Worm (Caenorhabditis elegans) whole organism, L4 larva: ENCODE measurements around the gene srt-23.

Experiments
- F26F4.8 ChIP-seq: fragments of 200-800 bp; sonication (Bioruptor generic); conservative IDR thresholded peaks from 2 replicates; pipeline ENCODE4 v1.3.6; 2022; ENCODE audit warnings: missing genetic modification characterization, missing compliant biosample characterization
- F49E8.2 ChIP-seq: sonication (generic microtip); optimal IDR thresholded peaks from 2 replicates; lab custom pipeline; 2016; ENCODE audit warnings: missing compliant biosample characterization, mild to moderate bottlenecking, missing genetic modification characterization, borderline replicate concordance
- Y48G9A.11 ChIP-seq: fragments of 200-800 bp; sonication (Bioruptor generic); IDR thresholded peaks from 2 replicates; pipeline ENCODE4 v1.3.6; 2022; ENCODE audit warnings: missing genetic modification reagents, missing genetic modification characterization, missing compliant biosample characterization
- ZK337.2 ChIP-seq: fragments of 200-800 bp; sonication (Bioruptor generic); IDR thresholded peaks from 2 replicates; pipeline ENCODE4 v1.3.6; 2022; ENCODE audit warnings: missing genetic modification reagents, missing genetic modification characterization, missing compliant biosample characterization
- aha-1 ChIP-seq: fragments of 150-350 bp; peaks from one replicate; lab custom pipeline; 2014; ENCODE audit warnings: missing biosample characterization, missing genetic modification characterization
- ama-1 ChIP-seq: fragments of 150-350 bp; optimal IDR thresholded peaks from 2 replicates; lab custom pipeline; 2014; ENCODE audit warnings: inconsistent platforms, mixed read lengths
- ceh-20 ChIP-seq: fragments of 200-800 bp; sonication (Bioruptor generic); IDR thresholded peaks from 2 replicates; pipeline ENCODE4 v1.3.6; 2022; ENCODE audit warnings: missing genetic modification reagents, missing genetic modification characterization, missing compliant biosample characterization
- ceh-28 ChIP-seq: fragments of 150-350 bp; optimal IDR thresholded peaks from 2 replicates; lab custom pipeline; 2014; ENCODE audit warnings: missing biosample characterization, missing genetic modification reagents, missing genetic modification characterization
- ceh-44 ChIP-seq: fragments of 200-800 bp; sonication (Bioruptor generic); IDR thresholded peaks from 2 replicates; pipeline ENCODE4 v1.3.6; 2022; ENCODE audit warnings: missing genetic modification reagents, missing genetic modification characterization, missing compliant biosample characterization
- ceh-82 ChIP-seq: sonication (generic microtip); optimal IDR thresholded peaks from 2 replicates; lab custom pipeline; 2017; ENCODE audit warnings: missing biosample characterization, missing genetic modification characterization
- daf-8 ChIP-seq: fragments of 200-800 bp; sonication (Bioruptor generic); IDR thresholded peaks from 2 replicates; pipeline ENCODE4 v1.3.6; 2022; ENCODE audit warnings: missing genetic modification characterization, missing compliant biosample characterization
- dve-1 ChIP-seq: sonication (generic microtip); optimal IDR thresholded peaks from 2 replicates; lab custom pipeline; 2017; ENCODE audit warnings: antibody characterized with exemption, mild to moderate bottlenecking, missing genetic modification characterization, missing compliant biosample characterization; ENCODE audit not compliant: insufficient read depth
- gei-8 ChIP-seq: fragments of 200-800 bp; sonication (Bioruptor generic); optimal IDR thresholded peaks from 2 replicates; lab custom pipeline; 2018; ENCODE audit warnings: mild to moderate bottlenecking, missing genetic modification characterization, missing compliant biosample characterization
- hif-1 ChIP-seq, 2 experiments: sonication (generic microtip); optimal IDR thresholded peaks; 2 replicates each; lab custom pipeline; 2016 to 2017; ENCODE audit warnings: missing compliant biosample characterization in 2 of 2, missing genetic modification characterization in 2 of 2, missing genetic modification reagents in 2 of 2, missing genotype in 2 of 2, mild to moderate bottlenecking in 1 of 2
- hlh-30 ChIP-seq: sonication (generic microtip); optimal IDR thresholded peaks from 2 replicates; lab custom pipeline; 2017; ENCODE audit warnings: antibody characterized with exemption, mild to moderate bottlenecking, missing genetic modification characterization, missing compliant biosample characterization; ENCODE audit not compliant: insufficient read depth
- hmg-1.1 ChIP-seq: fragments of 200-800 bp; sonication (Bioruptor generic); IDR thresholded peaks from 2 replicates; pipeline ENCODE4 v1.3.6; 2022; ENCODE audit warnings: missing genetic modification reagents, missing genetic modification characterization, missing compliant biosample characterization
- lin-13 ChIP-seq: fragments of 150-350 bp; optimal IDR thresholded peaks from 2 replicates; lab custom pipeline; 2014; ENCODE audit warnings: missing biosample characterization, missing genetic modification reagents, missing genetic modification characterization
- mes-2 ChIP-seq: sonication (generic microtip); optimal IDR thresholded peaks from 2 replicates; lab custom pipeline; 2016; ENCODE audit warnings: missing genotype, mild to moderate bottlenecking, missing genetic modification characterization, missing compliant biosample characterization; ENCODE audit not compliant: poor library complexity, severe bottlenecking
- nhr-10 ChIP-seq: fragments of 150-350 bp; optimal IDR thresholded peaks from 2 replicates; lab custom pipeline; 2014; ENCODE audit warnings: missing biosample characterization, missing genetic modification characterization
- nhr-102 ChIP-seq: sonication (generic microtip); optimal IDR thresholded peaks from 2 replicates; lab custom pipeline; 2016; ENCODE audit warnings: mild to moderate bottlenecking, missing genetic modification characterization, moderate library complexity, missing compliant biosample characterization
- nhr-25 ChIP-seq: sonication (generic microtip); optimal IDR thresholded peaks from 2 replicates; lab custom pipeline; 2017; ENCODE audit warnings: missing genetic modification characterization, mild to moderate bottlenecking, missing compliant biosample characterization, antibody characterized with exemption, moderate library complexity, borderline replicate concordance; ENCODE audit not compliant: insufficient read depth
- nhr-28 ChIP-seq: fragments of 150-350 bp; optimal IDR thresholded peaks from 2 replicates; lab custom pipeline; 2014; ENCODE audit warnings: missing biosample characterization, missing genetic modification characterization
- nhr-41 ChIP-seq: fragments of 200-800 bp; sonication (Bioruptor generic); IDR thresholded peaks from 2 replicates; pipeline ENCODE4 v1.3.6; 2022; ENCODE audit warnings: missing genetic modification reagents, missing genetic modification characterization, missing compliant biosample characterization
- nhr-76 ChIP-seq: fragments of 150-350 bp; optimal IDR thresholded peaks from 2 replicates; lab custom pipeline; 2014; ENCODE audit warnings: missing biosample characterization, missing genetic modification characterization
- nhr-77 ChIP-seq: fragments of 150-350 bp; optimal IDR thresholded peaks from 2 replicates; lab custom pipeline; 2014; ENCODE audit warnings: missing biosample characterization, missing genetic modification characterization
- pqm-1 ChIP-seq: sonication (generic microtip); optimal IDR thresholded peaks from 2 replicates; lab custom pipeline; 2017; ENCODE audit warnings: missing biosample characterization, missing genetic modification characterization
- set-16 ChIP-seq: fragments of 200-800 bp; sonication (Bioruptor generic); IDR thresholded peaks from 2 replicates; pipeline ENCODE4 v1.3.6; 2022; ENCODE audit warnings: missing genetic modification reagents, missing genetic modification characterization, missing compliant biosample characterization
- tra-1 ChIP-seq: fragments of 200-800 bp; sonication (Bioruptor generic); IDR thresholded peaks from 2 replicates; pipeline ENCODE4 v1.3.6; 2022; ENCODE audit warnings: missing genetic modification reagents, missing genetic modification characterization, missing compliant biosample characterization
- unc-130 ChIP-seq: sonication (generic microtip); optimal IDR thresholded peaks from 2 replicates; lab custom pipeline; 2016; ENCODE audit warnings: missing genetic modification reagents, missing genetic modification characterization, missing compliant biosample characterization
- unc-62 ChIP-seq, 3 experiments: fragments of 150-350 bp in 1 of 3; sonication (generic microtip); optimal IDR thresholded peaks in 2 of 3; peaks in 1 of 3; 1 replicate in 1 of 3; 2 replicates in 2 of 3; lab custom pipeline; 2014 to 2017; ENCODE audit warnings: missing biosample characterization in 3 of 3, missing genetic modification characterization in 3 of 3, missing genetic modification reagents in 3 of 3, missing genotype in 1 of 3
- vab-7 ChIP-seq: fragments of 200-800 bp; sonication (Bioruptor generic); IDR thresholded peaks from 2 replicates; pipeline ENCODE4 v1.3.6; 2022; ENCODE audit warnings: missing genetic modification reagents, missing genetic modification characterization, missing compliant biosample characterization
- zfp-3 ChIP-seq: fragments of 200-800 bp; sonication (Bioruptor generic); conservative IDR thresholded peaks from 2 replicates; pipeline ENCODE4 v1.3.6; 2022; ENCODE audit warnings: missing genetic modification reagents, missing genetic modification characterization, missing compliant biosample characterization
- zip-2 ChIP-seq: fragments of 150-350 bp; optimal IDR thresholded peaks from 2 replicates; lab custom pipeline; 2014; ENCODE audit warnings: missing biosample characterization, missing genetic modification characterization
- ztf-11 ChIP-seq: fragments of 150-350 bp; optimal IDR thresholded peaks from 2 replicates; lab custom pipeline; 2014; ENCODE audit warnings: missing biosample characterization, missing genetic modification characterization
- ztf-7 ChIP-seq: fragments of 150-350 bp; optimal IDR thresholded peaks from 2 replicates; lab custom pipeline; 2014; ENCODE audit warnings: missing biosample characterization, missing genetic modification characterization

The srt-23 gene

DNA sequence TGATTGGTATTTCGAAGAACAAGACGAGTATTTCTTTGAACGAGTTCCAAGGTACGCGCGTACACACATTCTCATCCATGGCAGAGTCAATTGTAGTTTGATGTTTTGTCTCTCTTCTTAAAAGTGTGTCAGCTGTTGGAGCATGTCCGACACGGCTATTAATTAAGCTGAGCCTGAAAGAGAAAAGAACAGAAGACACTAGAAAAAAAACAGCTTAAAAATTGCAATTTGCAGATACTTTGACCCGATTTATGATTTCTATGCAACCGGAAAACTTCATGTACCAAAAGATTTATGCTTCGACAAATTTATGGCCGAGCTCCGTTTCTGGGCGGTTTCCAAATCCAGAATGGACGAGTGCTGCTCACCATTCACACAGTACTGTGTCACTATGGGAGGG, 7.0 kb upstream of the srt-23 start:
- TF ChIP-seq ztf-7 (tag; lab: Kevin White, UChicago) (no peak), aha-1 (tag; lab: Kevin White, UChicago) (peak; percentile 61), unc-62 (GFP tag; optimal IDR thresholded peaks at IDR 0.05 in 1 of 2; lab: Kevin White, UChicago) (peak in 1 of 2 experiments; percentile 85), unc-62 (tag; optimal IDR thresholded peaks at IDR 0.05; lab: Kevin White, UChicago) (no peak), hif-1 (tag; optimal IDR thresholded peaks at IDR 0.05; lab: Kevin White, UChicago) (no peak), mes-2 (tag; lab: Kevin White, UChicago) (no peak), F49E8.2 (no peak)

DNA sequence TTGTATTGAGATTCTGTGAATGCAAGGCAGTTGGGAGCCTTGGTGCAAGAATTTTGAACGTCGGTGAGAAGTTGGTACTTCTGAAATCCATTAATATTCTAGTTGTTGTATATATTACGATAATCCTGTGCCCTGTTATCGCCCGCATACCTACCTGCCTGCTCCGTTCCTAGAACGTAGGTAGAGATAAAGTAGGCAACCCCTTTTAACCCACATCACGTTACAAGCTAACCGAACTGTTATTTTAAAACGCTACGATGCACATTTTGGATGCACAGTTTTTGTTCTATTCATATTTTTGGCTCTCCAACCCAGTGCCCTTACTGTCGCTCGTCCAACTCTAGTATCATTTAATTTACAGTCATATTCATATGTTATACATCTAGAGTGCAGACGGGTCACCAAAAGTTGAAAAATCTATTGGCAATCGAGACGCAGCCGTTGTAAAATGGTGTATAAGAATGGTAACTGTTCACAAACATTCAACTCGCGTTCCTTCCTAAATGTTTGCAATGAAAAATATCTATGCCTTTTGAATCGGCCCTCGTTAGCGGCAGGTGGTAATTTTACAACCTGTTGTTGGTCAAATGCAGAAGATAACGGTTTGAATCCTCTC, 2.1 kb upstream of the srt-23 start:
- no peak for TF ChIP-seq F26F4.8 (GFP tag; lab: Robert Waterston, UW)
- no peak for TF ChIP-seq nhr-77 (tag; lab: Kevin White, UChicago)
- TF ChIP-seq nhr-102 (tag; lab: Kevin White, UChicago) = no peak
- no peak for TF ChIP-seq nhr-41 (GFP tag; lab: Robert Waterston, UW)
- TF ChIP-seq unc-130 (GFP tag; lab: Kevin White, UChicago) = no peak
- TF ChIP-seq aha-1 (tag; lab: Kevin White, UChicago) = peak; percentile 94
- no peak for TF ChIP-seq daf-8 (GFP tag; lab: Robert Waterston, UW)

ce11 chrIV:756956-757355, 435 bp downstream of the srt-23 start:
- TF ChIP-seq unc-62 (GFP tag; optimal IDR thresholded peaks at IDR 0.05 in 1 of 2; lab: Kevin White, UChicago) (peak in 1 of 2 experiments; percentile 94), unc-62 (tag; optimal IDR thresholded peaks at IDR 0.05; lab: Kevin White, UChicago) (no peak), ceh-44 (GFP tag; lab: Robert Waterston, UW) (no peak), aha-1 (tag; lab: Kevin White, UChicago) (peak; percentile 38)
- TF ChIP-seq, all 104 proteins: peak for 2

DNA sequence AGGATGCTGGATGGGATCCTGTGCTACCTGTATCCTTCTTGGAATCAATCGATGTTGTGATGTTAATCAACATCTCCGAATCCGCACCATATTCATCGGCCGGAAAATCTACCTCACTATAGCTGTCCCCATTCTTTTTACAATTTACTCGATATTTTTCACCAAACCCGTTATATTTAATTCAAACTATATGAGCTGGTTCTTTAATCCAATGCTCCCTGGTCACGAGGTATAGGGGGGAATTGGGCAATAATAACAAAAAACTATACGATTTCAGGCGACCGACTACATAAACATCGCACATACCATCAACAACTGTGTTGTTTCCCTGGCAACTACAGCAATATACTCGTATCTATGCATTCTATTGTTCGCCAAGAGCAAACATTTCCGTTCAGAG, 1.0 kb downstream of the srt-23 start:
- TF ChIP-seq aha-1 (tag; lab: Kevin White, UChicago) (peak; percentile 63), lin-13 (GFP tag; lab: Kevin White, UChicago) (no peak), pqm-1 (tag; lab: Kevin White, UChicago) (no peak), unc-62 (GFP tag; optimal IDR thresholded peaks at IDR 0.05 in 1 of 2; lab: Kevin White, UChicago) (peak in 1 of 2 experiments; percentile 47), unc-62 (tag; optimal IDR thresholded peaks at IDR 0.05; lab: Kevin White, UChicago) (no peak), nhr-76 (tag; lab: Kevin White, UChicago) (no peak)

ce11 chrIV:760267-760666, 3.7 kb downstream of the srt-23 start, which contains the start of gene gst-40:
TSS of gene gst-40 (plus strand) at chrIV:760502.
- TF ChIP-seq ceh-28 (no peak), mes-2 (tag; lab: Kevin White, UChicago) (no peak), ceh-82 (no peak), dve-1 (tag; lab: Kevin White, UChicago) (no peak), nhr-28 (tag; lab: Kevin White, UChicago) (no peak), hmg-1.1 (GFP tag; lab: Robert Waterston, UW) (0 out of 2 replicates have a peak, but pooled peaks have one; percentile 26), aha-1 (tag; lab: Kevin White, UChicago) (peak; percentile 63)
- TF ChIP-seq, all 104 proteins: peak for 2

ce11 chrIV:762016-762459, 5.5 kb downstream of the srt-23 start:
- TF ChIP-seq tra-1 (no peak), nhr-10 (tag; lab: Kevin White, UChicago) (peak; percentile 31), gei-8 (GFP tag; lab: Kevin White, UChicago) (no peak), ztf-11 (tag; lab: Kevin White, UChicago) (no peak), zfp-3 (GFP tag; lab: Robert Waterston, UW) (0 out of 2 replicates have a peak, but pooled peaks have one; percentile 68), nhr-77 (tag; lab: Kevin White, UChicago) (peak; percentile 40), aha-1 (tag; lab: Kevin White, UChicago) (peak; percentile 73), mes-2 (tag; lab: Kevin White, UChicago) (peak; percentile 6), nhr-25 (tag; lab: Kevin White, UChicago) (peak; percentile 32), zip-2 (tag; lab: Kevin White, UChicago) (no peak), ama-1 (peak; percentile 91), Y48G9A.11 (0 out of 2 replicates have a peak, but pooled peaks have one; percentile 12), unc-62 (GFP tag; optimal IDR thresholded peaks at IDR 0.05 in 1 of 2; lab: Kevin White, UChicago) (peak in 1 of 2 experiments; percentile 92), unc-62 (tag; optimal IDR thresholded peaks at IDR 0.05; lab: Kevin White, UChicago) (no peak), ceh-20 (GFP tag; lab: Robert Waterston, UW) (no peak), hlh-30 (tag; lab: Kevin White, UChicago) (no peak), ZK337.2 (no peak), set-16 (GFP tag; lab: Robert Waterston, UW) (no peak), dve-1 (tag; lab: Kevin White, UChicago) (no peak), vab-7 (GFP tag; lab: Robert Waterston, UW) (no peak)
